Fruit fly (Drosophila melanogaster) whole organism, adult: Measurements from ENCODE around the gene CG8379.

Experiments
- CG11617 ChIP-seq: fragments of 200-800 bp; sonication (Bioruptor generic); optimal IDR thresholded peaks from 2 replicates; lab custom pipeline; 2017; ENCODE audit warnings: mild to moderate bottlenecking, missing biosample characterization, missing genetic modification reagents, missing genetic modification characterization
- CG14711 ChIP-seq: fragments of 200-800 bp; sonication (Bioruptor generic); optimal IDR thresholded peaks from 2 replicates; lab custom pipeline; 2018; ENCODE audit warnings: missing biosample characterization, mild to moderate bottlenecking, missing genetic modification characterization, moderate library complexity
- CG1620 ChIP-seq: fragments of 200-800 bp; sonication (Bioruptor generic); optimal IDR thresholded peaks from 2 replicates; lab custom pipeline; 2016; ENCODE audit warnings: missing biosample characterization, missing genetic modification characterization
- CG33017 ChIP-seq: fragments of 200-800 bp; sonication (Bioruptor generic); optimal IDR thresholded peaks from 2 replicates; lab custom pipeline; 2018; ENCODE audit warnings: missing biosample characterization, mild to moderate bottlenecking, missing genetic modification characterization, moderate library complexity
- Clk ChIP-seq: fragments of 200-800 bp; sonication (Bioruptor generic); optimal IDR thresholded peaks from 2 replicates; lab custom pipeline; 2017; ENCODE audit warnings: missing biosample characterization, missing genetic modification characterization
- Crg-1 ChIP-seq: fragments of 200-800 bp; sonication (Bioruptor generic); optimal IDR thresholded peaks from 2 replicates; lab custom pipeline; 2016; ENCODE audit warnings: missing biosample characterization, missing genetic modification characterization
- Hr96 ChIP-seq: fragments of 200-800 bp; sonication (Bioruptor generic); optimal IDR thresholded peaks from 2 replicates; lab custom pipeline; 2016; ENCODE audit warnings: missing biosample characterization, missing genetic modification characterization
- kay ChIP-seq: fragments of 200-800 bp; sonication (Bioruptor generic); peaks from one replicate; lab custom pipeline; 2016; ENCODE audit warnings: missing biosample characterization, missing genetic modification characterization, borderline replicate concordance
- pad ChIP-seq: fragments of 200-800 bp; sonication (Bioruptor generic); optimal IDR thresholded peaks from 3 replicates; lab custom pipeline; 2017; ENCODE audit warnings: missing biosample characterization, missing genetic modification characterization, mild to moderate bottlenecking, moderate library complexity, missing genetic modification reagents
- tj ChIP-seq: fragments of 200-800 bp; sonication (Bioruptor generic); optimal IDR thresholded peaks from 3 replicates; lab custom pipeline; 2017; ENCODE audit warnings: missing biosample characterization, mild to moderate bottlenecking, missing genetic modification characterization, moderate library complexity
- toe ChIP-seq: fragments of 200-800 bp; sonication (Bioruptor generic); optimal IDR thresholded peaks from 2 replicates; lab custom pipeline; 2016; ENCODE audit warnings: missing biosample characterization, missing genetic modification characterization

dm6 chr3R:8861671-8862070, 37.5 kb downstream of the CG8379 start:
- TF ChIP-seq CG33017 (no peak), CG1620 (GFP tag; lab: Kevin White, UChicago) (no peak), Clk (GFP tag; lab: Kevin White, UChicago) (no peak), CG14711 (tag; lab: Kevin White, UChicago) (no peak), toe (GFP tag; lab: Kevin White, UChicago) (no peak), tj (no peak), Hr96 (GFP tag; lab: Kevin White, UChicago) (no peak), CG11617 (GFP tag; lab: Kevin White, UChicago) (no peak), kay (GFP tag; lab: Kevin White, UChicago) (no peak), Crg-1 (GFP tag; lab: Kevin White, UChicago) (no peak), pad (GFP tag; lab: Kevin White, UChicago) (no peak)
